Worm (Caenorhabditis elegans) whole organism, early embryonic: Measurements from ENCODE around the gene C39E9.12.

ENCODE experiments used
- B0310.2 ChIP-seq: sonication (generic microtip); optimal IDR thresholded peaks from 2 replicates; lab custom pipeline; 2016; ENCODE audit warnings: mild to moderate bottlenecking, missing genetic modification characterization, missing compliant biosample characterization
- F13C5.2 ChIP-seq: sonication (generic microtip); optimal IDR thresholded peaks from 2 replicates; lab custom pipeline; 2017; ENCODE audit warnings: mild to moderate bottlenecking, missing genetic modification characterization, inconsistent platforms, missing compliant biosample characterization
- aly-1 ChIP-seq: sonication (generic microtip); optimal IDR thresholded peaks from 2 replicates; lab custom pipeline; 2016; ENCODE audit warnings: missing genetic modification characterization, missing compliant biosample characterization
- ama-1 ChIP-seq: fragments of 150-350 bp; optimal IDR thresholded peaks from 2 replicates; lab custom pipeline; 2014
- ceh-13 ChIP-seq: fragments of 200-800 bp; sonication (Bioruptor generic); optimal IDR thresholded peaks from 2 replicates; lab custom pipeline; 2018; ENCODE audit warnings: mild to moderate bottlenecking, missing genetic modification characterization, missing compliant biosample characterization
- ceh-36 ChIP-seq: sonication (generic microtip); optimal IDR thresholded peaks from 2 replicates; lab custom pipeline; 2016; ENCODE audit warnings: missing genetic modification characterization, inconsistent platforms, missing compliant biosample characterization
- ets-7 ChIP-seq: sonication (generic microtip); optimal IDR thresholded peaks from 2 replicates; lab custom pipeline; 2016; ENCODE audit warnings: missing genotype, missing genetic modification characterization, missing compliant biosample characterization
- flt-1 ChIP-seq: fragments of 200-800 bp; sonication (Bioruptor generic); IDR thresholded peaks from 2 replicates; pipeline ENCODE4 v1.3.6; 2022; ENCODE audit warnings: missing genetic modification characterization, missing compliant biosample characterization
- hmbx-1 ChIP-seq: sonication (generic microtip); optimal IDR thresholded peaks from 2 replicates; lab custom pipeline; 2016; ENCODE audit warnings: mild to moderate bottlenecking, missing genetic modification characterization, missing compliant biosample characterization
- hmg-4 ChIP-seq: fragments of 200-800 bp; sonication (Bioruptor generic); optimal IDR thresholded peaks from 2 replicates; lab custom pipeline; 2018; ENCODE audit warnings: mild to moderate bottlenecking, missing genetic modification characterization, missing compliant biosample characterization
- hnd-1 ChIP-seq: sonication (generic microtip); optimal IDR thresholded peaks from 2 replicates; lab custom pipeline; 2016; ENCODE audit warnings: missing genetic modification characterization, missing compliant biosample characterization
- pes-1 ChIP-seq: fragments of 200-800 bp; sonication (Bioruptor generic); IDR thresholded peaks from 2 replicates; pipeline ENCODE4 v1.3.6; 2022; ENCODE audit warnings: missing genetic modification reagents, missing genetic modification characterization, missing compliant biosample characterization
- scrt-1 ChIP-seq: fragments of 200-800 bp; sonication (Bioruptor generic); IDR thresholded peaks from 2 replicates; pipeline ENCODE4 v1.3.6; 2022; ENCODE audit warnings: missing genetic modification characterization, missing compliant biosample characterization
- sea-1 ChIP-seq: fragments of 200-800 bp; sonication (Bioruptor generic); conservative IDR thresholded peaks from 2 replicates; pipeline ENCODE4 v1.3.6; 2022; ENCODE audit warnings: missing genetic modification characterization, missing compliant biosample characterization
- tbx-11 ChIP-seq: fragments of 200-800 bp; sonication (Bioruptor generic); IDR thresholded peaks from 2 replicates; pipeline ENCODE4 v1.3.6; 2022; ENCODE audit warnings: missing genetic modification characterization, missing compliant biosample characterization
- tbx-37 ChIP-seq: fragments of 200-800 bp; sonication (Bioruptor generic); conservative IDR thresholded peaks from 2 replicates; pipeline ENCODE4 v1.3.6; 2022; ENCODE audit warnings: missing genetic modification reagents, missing genetic modification characterization, missing compliant biosample characterization
- tra-4 ChIP-seq: sonication (generic microtip); optimal IDR thresholded peaks from 2 replicates; lab custom pipeline; 2017; ENCODE audit warnings: missing genetic modification characterization, missing compliant biosample characterization

C39E9.12 gene

DNA sequence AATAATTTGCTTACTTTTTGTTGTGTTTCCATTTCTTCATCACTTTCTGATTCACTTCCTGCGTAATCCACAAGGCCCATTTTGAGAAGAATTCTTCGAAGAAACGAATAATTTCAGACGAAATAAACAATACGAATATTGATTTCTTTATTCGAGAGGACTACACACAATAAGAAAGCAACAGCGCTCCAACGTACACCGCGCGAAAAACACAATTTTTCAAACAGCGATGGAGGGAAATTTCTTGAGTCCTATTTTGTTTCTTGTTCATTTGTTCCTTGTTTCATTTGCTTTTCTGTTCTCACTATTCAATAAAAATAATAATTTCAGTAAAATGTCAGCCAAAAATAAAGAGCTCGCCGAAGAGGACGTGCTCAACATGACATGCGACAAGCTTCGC, at the start of gene C39E9.12, which contains the start of gene prcc-1:
Gene C39E9.12, plus strand, starts transcription at position 331 of the 400 bp plus-strand sequence.
Gene prcc-1, minus strand, starts transcription at position 119 of the 400 bp plus-strand sequence.
- TF ChIP-seq sea-1 (GFP tag; lab: Robert Waterston, UW): no peak
- no peak for TF ChIP-seq hnd-1 (tag; lab: Kevin White, UChicago)
- TF ChIP-seq hmbx-1 (tag; lab: Kevin White, UChicago): no peak
- no peak for TF ChIP-seq tbx-11
- TF ChIP-seq tbx-37 (GFP tag; lab: Robert Waterston, UW): no peak
- TF ChIP-seq pes-1 (GFP tag; lab: Robert Waterston, UW): no peak
- no peak for TF ChIP-seq ceh-13 (GFP tag; lab: Kevin White, UChicago)
- no peak for TF ChIP-seq flt-1 (GFP tag; lab: Robert Waterston, UW)
- TF ChIP-seq hmg-4: no peak

DNA sequence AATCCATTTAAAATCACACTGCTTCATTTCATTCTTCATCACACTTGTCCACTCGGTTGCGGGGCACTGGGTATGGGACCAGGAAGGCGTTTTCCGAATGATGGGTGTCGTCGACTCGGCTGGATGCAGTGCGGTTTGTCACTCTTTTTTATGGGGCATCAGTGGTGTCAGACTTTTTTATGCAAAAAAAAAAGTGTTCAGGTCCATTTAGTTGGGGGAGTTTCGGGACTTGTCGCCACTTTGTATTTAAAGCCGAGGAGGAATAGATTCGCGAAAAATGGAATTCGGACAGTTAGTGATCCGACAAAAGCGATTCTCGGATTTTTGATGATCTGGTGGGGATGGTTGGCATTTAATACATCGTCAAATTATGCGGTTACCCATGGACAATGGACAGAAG, 48.8 kb upstream of the C39E9.12 start:
- TF ChIP-seq tbx-37 (GFP tag; lab: Robert Waterston, UW): no peak
- TF ChIP-seq pes-1 (GFP tag; lab: Robert Waterston, UW): no peak
- TF ChIP-seq ets-7 (tag; lab: Kevin White, UChicago): no peak
- no peak for TF ChIP-seq hnd-1 (tag; lab: Kevin White, UChicago)
- no peak for TF ChIP-seq ceh-13 (GFP tag; lab: Kevin White, UChicago)
- TF ChIP-seq hmg-4: no peak
- no peak for TF ChIP-seq F13C5.2 (tag; lab: Kevin White, UChicago)

DNA sequence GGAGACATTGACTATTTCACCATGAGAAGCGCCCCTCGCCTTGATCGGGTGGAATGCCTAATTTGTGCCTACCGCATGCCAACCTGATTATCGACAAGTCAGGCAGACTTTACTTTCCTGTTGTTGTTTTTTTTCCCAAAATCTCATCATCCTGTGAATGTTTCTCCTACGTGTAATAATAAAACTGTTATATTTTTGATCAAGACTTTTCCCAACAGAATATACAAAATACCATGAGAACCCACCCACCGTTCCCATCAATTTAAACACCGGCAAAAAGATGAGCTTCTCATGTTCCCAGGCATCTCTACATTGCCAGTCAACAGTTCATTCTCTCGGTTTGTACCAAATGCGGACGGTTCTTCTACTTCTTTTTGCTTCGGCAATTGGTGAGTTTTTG, 47.0 kb upstream of the C39E9.12 start, which contains the start of gene scl-9:
Gene scl-9, plus strand, starts transcription at position 301 of the 400 bp plus-strand sequence.
- no peak for TF ChIP-seq sea-1 (GFP tag; lab: Robert Waterston, UW)
- TF ChIP-seq ceh-36 (tag; lab: Kevin White, UChicago): no peak
- TF ChIP-seq tbx-37 (GFP tag; lab: Robert Waterston, UW): no peak
- no peak for TF ChIP-seq F13C5.2 (tag; lab: Kevin White, UChicago)
- TF ChIP-seq tbx-11: no peak
- TF ChIP-seq pes-1 (GFP tag; lab: Robert Waterston, UW): no peak
- no peak for TF ChIP-seq ama-1 (lab: Kevin White, UChicago)
- TF ChIP-seq ceh-13 (GFP tag; lab: Kevin White, UChicago): no peak
- no peak for TF ChIP-seq flt-1 (GFP tag; lab: Robert Waterston, UW)
- no peak for TF ChIP-seq aly-1
- no peak for TF ChIP-seq scrt-1
- TF ChIP-seq tra-4 (tag; lab: Kevin White, UChicago): no peak
- TF ChIP-seq hnd-1 (tag; lab: Kevin White, UChicago): no peak
- no peak for TF ChIP-seq hmbx-1 (tag; lab: Kevin White, UChicago)
- TF ChIP-seq hmg-4: no peak

DNA sequence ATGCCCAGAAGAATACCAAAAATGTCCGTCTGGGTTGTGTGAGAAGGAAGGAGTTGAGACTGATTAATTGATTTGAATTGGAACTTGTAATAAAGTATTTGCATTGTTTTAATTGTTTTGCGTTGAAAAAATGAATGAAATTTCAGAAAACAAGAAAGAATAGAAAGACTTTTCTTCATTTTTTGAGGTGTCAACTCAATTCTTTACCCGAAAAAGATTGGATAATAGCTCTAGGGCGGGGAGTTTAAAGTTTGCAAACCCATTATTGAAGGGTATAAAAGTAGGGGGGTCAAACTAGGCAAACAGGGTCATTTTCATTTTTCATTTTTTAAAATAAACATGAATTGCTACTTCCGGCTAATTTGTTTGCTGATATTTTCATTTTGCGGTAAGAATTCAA, 45.6 kb upstream of the C39E9.12 start, which contains the start of gene scl-10:
Gene scl-10, plus strand, starts transcription at position 301 of the 400 bp plus-strand sequence.
- TF ChIP-seq scrt-1: no peak
- TF ChIP-seq ceh-13 (GFP tag; lab: Kevin White, UChicago): no peak
- TF ChIP-seq tbx-37 (GFP tag; lab: Robert Waterston, UW): no peak
- TF ChIP-seq ceh-36 (tag; lab: Kevin White, UChicago): no peak

DNA sequence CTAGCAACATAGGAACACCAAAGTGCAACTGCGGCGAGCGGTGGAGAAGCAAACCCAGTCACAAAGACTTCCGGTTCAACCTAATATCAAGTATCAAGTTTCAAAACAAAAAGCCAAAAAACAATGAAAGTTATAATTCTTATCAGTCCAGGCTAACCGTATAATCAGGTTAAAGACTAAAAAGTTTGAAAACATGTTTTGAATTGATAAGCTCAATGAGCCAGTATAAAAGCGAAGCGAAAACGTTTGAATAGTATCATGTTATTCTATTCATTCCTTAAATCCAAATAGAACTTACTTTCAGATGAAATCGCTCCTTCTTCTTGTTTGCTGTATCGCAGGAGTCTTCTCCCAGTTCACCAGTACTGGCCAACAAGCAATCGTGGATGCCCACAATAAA, 42.7 kb upstream of the C39E9.12 start, which contains the start of gene scl-11:
Gene scl-11, plus strand, starts transcription at position 301 of the 400 bp plus-strand sequence.
- TF ChIP-seq ets-7 (tag; lab: Kevin White, UChicago): no peak
- no peak for TF ChIP-seq hnd-1 (tag; lab: Kevin White, UChicago)
- no peak for TF ChIP-seq flt-1 (GFP tag; lab: Robert Waterston, UW)
- no peak for TF ChIP-seq hmbx-1 (tag; lab: Kevin White, UChicago)
- TF ChIP-seq tbx-37 (GFP tag; lab: Robert Waterston, UW): no peak
- TF ChIP-seq ceh-13 (GFP tag; lab: Kevin White, UChicago): no peak

DNA sequence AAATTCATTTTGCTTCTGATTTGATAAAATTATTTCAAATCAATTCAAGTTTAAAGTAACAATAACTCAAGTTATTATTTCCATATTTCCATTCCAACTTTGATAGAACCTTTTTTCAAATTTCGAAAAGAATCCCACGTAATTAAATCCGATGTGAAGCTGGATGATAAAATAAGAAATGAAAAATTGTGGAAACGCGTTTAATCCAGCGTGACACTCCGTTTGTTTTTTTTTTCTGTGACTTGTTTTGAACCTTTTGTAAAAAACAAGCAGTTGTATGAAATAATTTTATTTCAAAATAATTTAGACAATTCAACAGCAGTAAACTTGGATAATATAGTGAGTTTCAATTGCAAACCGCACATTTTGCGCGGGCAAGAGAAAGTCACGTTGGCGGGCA, 41.2 kb upstream of the C39E9.12 start, which contains the start of gene F49E11.7:
Gene F49E11.7, plus strand, starts transcription at position 301 of the 400 bp plus-strand sequence.
- TF ChIP-seq scrt-1 (no peak), tbx-37 (GFP tag; lab: Robert Waterston, UW) (no peak), ceh-13 (GFP tag; lab: Kevin White, UChicago) (no peak), pes-1 (GFP tag; lab: Robert Waterston, UW) (no peak), hnd-1 (tag; lab: Kevin White, UChicago) (no peak), flt-1 (GFP tag; lab: Robert Waterston, UW) (no peak), sea-1 (GFP tag; lab: Robert Waterston, UW) (no peak), tbx-11 (no peak), F13C5.2 (tag; lab: Kevin White, UChicago) (no peak), aly-1 (no peak), tra-4 (tag; lab: Kevin White, UChicago) (no peak), hmbx-1 (tag; lab: Kevin White, UChicago) (no peak), B0310.2 (tag; lab: Kevin White, UChicago) (no peak), hmg-4 (no peak), ets-7 (tag; lab: Kevin White, UChicago) (no peak), ama-1 (lab: Kevin White, UChicago) (no peak), ceh-36 (tag; lab: Kevin White, UChicago) (no peak)

DNA sequence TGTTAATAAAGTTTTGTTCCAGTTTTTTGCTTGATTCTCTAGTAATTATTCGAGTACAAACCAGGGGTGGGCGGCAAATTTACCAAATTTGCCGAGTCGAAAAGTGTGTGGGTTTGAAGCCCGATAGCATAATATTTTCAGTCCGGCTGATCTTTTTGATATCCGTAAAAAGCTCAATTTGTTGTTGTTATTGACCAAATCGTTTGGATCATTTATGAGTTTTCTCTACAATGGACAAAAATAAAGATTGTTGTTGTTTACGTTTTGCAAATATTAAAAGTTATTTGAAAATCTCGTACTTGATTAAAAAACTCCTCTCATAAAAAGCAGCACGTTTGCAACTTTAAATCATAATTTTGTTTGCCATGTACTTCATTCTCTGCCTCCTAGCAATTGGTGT, 37.8 kb upstream of the C39E9.12 start, which contains the start of gene scl-1:
Gene scl-1, plus strand, starts transcription at position 301 of the 400 bp plus-strand sequence.
- TF ChIP-seq flt-1 (GFP tag; lab: Robert Waterston, UW): no peak
- TF ChIP-seq hnd-1 (tag; lab: Kevin White, UChicago): no peak
- TF ChIP-seq tbx-37 (GFP tag; lab: Robert Waterston, UW): no peak
- TF ChIP-seq F13C5.2 (tag; lab: Kevin White, UChicago): no peak
- TF ChIP-seq ceh-13 (GFP tag; lab: Kevin White, UChicago): no peak
- no peak for TF ChIP-seq ets-7 (tag; lab: Kevin White, UChicago)
- no peak for TF ChIP-seq hmg-4
- TF ChIP-seq ama-1 (lab: Kevin White, UChicago): no peak
- no peak for TF ChIP-seq pes-1 (GFP tag; lab: Robert Waterston, UW)
- TF ChIP-seq aly-1: no peak
- TF ChIP-seq sea-1 (GFP tag; lab: Robert Waterston, UW): no peak
- TF ChIP-seq B0310.2 (tag; lab: Kevin White, UChicago): no peak
- no peak for TF ChIP-seq scrt-1
